Fruit fly (Drosophila melanogaster) whole organism, embryonic: ENCODE data around the gene CG1635.

Experiments used
- Adf1 ChIP-seq: fragments of 200-800 bp; sonication (Bioruptor generic); IDR thresholded peaks from 2 replicates; pipeline ENCODE4 v1.3.6; 2022; ENCODE audit warnings: missing biosample characterization, missing genetic modification characterization
- B-H2 ChIP-seq: fragments of 200-800 bp; sonication (Bioruptor generic); optimal IDR thresholded peaks from 2 replicates; lab custom pipeline; 2018; ENCODE audit warnings: missing biosample characterization, mild to moderate bottlenecking, missing genetic modification characterization
- C15 ChIP-seq: fragments of 200-800 bp; sonication (Bioruptor generic); IDR thresholded peaks from 3 replicates; pipeline ENCODE4 v1.3.6; 2022; ENCODE audit warnings: missing biosample characterization, missing genetic modification characterization
- CG10147 ChIP-seq: fragments of 200-800 bp; sonication (Bioruptor generic); optimal IDR thresholded peaks from 2 replicates; lab custom pipeline; 2019; ENCODE audit warnings: missing biosample characterization, mild to moderate bottlenecking, missing genetic modification characterization, moderate library complexity
- CG10431 ChIP-seq: fragments of 200-800 bp; sonication (Bioruptor generic); optimal IDR thresholded peaks from 3 replicates; lab custom pipeline; 2018; ENCODE audit warnings: missing biosample characterization, mild to moderate bottlenecking, missing genetic modification characterization
- CG10654 ChIP-seq: fragments of 200-800 bp; sonication (Bioruptor generic); optimal IDR thresholded peaks from 2 replicates; lab custom pipeline; 2016; ENCODE audit warnings: missing biosample characterization, missing genetic modification characterization
- CG10959 ChIP-seq: fragments of 200-800 bp; sonication (Bioruptor generic); IDR thresholded peaks from 2 replicates; pipeline ENCODE4 v1.3.6; 2022; ENCODE audit warnings: missing biosample characterization, missing genetic modification characterization
- CG11398 ChIP-seq: fragments of 200-800 bp; sonication (Bioruptor generic); optimal IDR thresholded peaks from 2 replicates; lab custom pipeline; 2016; ENCODE audit warnings: missing biosample characterization, missing genetic modification characterization
- CG11504 ChIP-seq: fragments of 200-800 bp; sonication (Bioruptor generic); optimal IDR thresholded peaks from 3 replicates; lab custom pipeline; 2019; ENCODE audit warnings: missing biosample characterization, mild to moderate bottlenecking, missing genetic modification characterization, moderate library complexity
- CG12236 ChIP-seq: fragments of 200-800 bp; sonication (Bioruptor generic); optimal IDR thresholded peaks from 2 replicates; lab custom pipeline; 2016; ENCODE audit warnings: missing biosample characterization, missing genetic modification characterization
- CG15269 ChIP-seq: fragments of 200-800 bp; sonication (Bioruptor generic); optimal IDR thresholded peaks from 2 replicates; lab custom pipeline; 2018; ENCODE audit warnings: missing biosample characterization, mild to moderate bottlenecking, missing genetic modification characterization, moderate library complexity
- CG1529 ChIP-seq: fragments of 200-800 bp; sonication (Bioruptor generic); optimal IDR thresholded peaks from 3 replicates; lab custom pipeline; 2018; ENCODE audit warnings: missing biosample characterization, missing genetic modification characterization
- CG17802 ChIP-seq: fragments of 200-800 bp; sonication (Bioruptor generic); optimal IDR thresholded peaks from 2 replicates; lab custom pipeline; 2018; ENCODE audit warnings: missing biosample characterization, mild to moderate bottlenecking, missing genetic modification characterization, moderate library complexity
- CG2199 ChIP-seq: fragments of 200-800 bp; sonication (Bioruptor generic); IDR thresholded peaks from 3 replicates; pipeline ENCODE4 v1.3.6; 2022; ENCODE audit warnings: missing biosample characterization, missing genetic modification characterization
- CG2202 ChIP-seq: fragments of 200-800 bp; sonication (Bioruptor generic); optimal IDR thresholded peaks from 2 replicates; lab custom pipeline; 2018; ENCODE audit warnings: missing biosample characterization, mild to moderate bottlenecking, missing genetic modification characterization
- CG3065 ChIP-seq: fragments of 200-800 bp; sonication (Bioruptor generic); optimal IDR thresholded peaks from 2 replicates; lab custom pipeline; 2016; ENCODE audit warnings: missing biosample characterization, missing genetic modification characterization
- CG31441 ChIP-seq: fragments of 200-800 bp; sonication (Bioruptor generic); IDR thresholded peaks from 2 replicates; pipeline ENCODE4 v1.3.6; 2022; ENCODE audit warnings: missing biosample characterization, missing genetic modification characterization
- CG42726 ChIP-seq: fragments of 200-800 bp; sonication (Bioruptor generic); IDR thresholded peaks from 2 replicates; pipeline ENCODE4 v1.3.6; 2022; ENCODE audit warnings: missing biosample characterization, missing genetic modification characterization; ENCODE audit not compliant: partially characterized antibody
- CG4360 ChIP-seq: fragments of 200-800 bp; sonication (Bioruptor generic); IDR thresholded peaks from 2 replicates; pipeline ENCODE4 v1.3.6; 2022; ENCODE audit warnings: missing biosample characterization, missing genetic modification characterization
- CG5245 ChIP-seq: fragments of 200-800 bp; sonication (Bioruptor generic); optimal IDR thresholded peaks from 3 replicates; lab custom pipeline; 2016; ENCODE audit warnings: missing biosample characterization, missing genetic modification characterization
- CG6654 ChIP-seq: fragments of 200-800 bp; sonication (Bioruptor generic); optimal IDR thresholded peaks from 2 replicates; lab custom pipeline; 2017; ENCODE audit warnings: missing biosample characterization, mild to moderate bottlenecking, missing genetic modification characterization
- CG9876 ChIP-seq: fragments of 200-800 bp; sonication (Bioruptor generic); optimal IDR thresholded peaks from 2 replicates; lab custom pipeline; 2016; ENCODE audit warnings: missing biosample characterization, missing genetic modification characterization
- CoRest ChIP-seq: fragments of 200-800 bp; sonication (Bioruptor generic); optimal IDR thresholded peaks from 3 replicates; lab custom pipeline; 2018; ENCODE audit warnings: missing biosample characterization, mild to moderate bottlenecking, missing genetic modification characterization, moderate library complexity
- E2f2 ChIP-seq: fragments of 200-800 bp; sonication (Bioruptor generic); IDR thresholded peaks from 2 replicates; pipeline ENCODE4 v1.3.6; 2022; ENCODE audit warnings: missing biosample characterization, missing genetic modification characterization
- Gug ChIP-seq: fragments of 200-800 bp; sonication (Bioruptor generic); IDR thresholded peaks from 4 replicates; pipeline ENCODE4 v1.3.6; 2022; ENCODE audit warnings: missing biosample characterization, missing genetic modification characterization
- HLH4C ChIP-seq: fragments of 200-800 bp; sonication (Bioruptor generic); IDR thresholded peaks from 3 replicates; pipeline ENCODE4 v1.3.6; 2022; ENCODE audit warnings: missing biosample characterization, missing genetic modification characterization; ENCODE audit not compliant: partially characterized antibody
- Hr39 ChIP-seq: fragments of >200 bp; optimal IDR thresholded peaks from 2 replicates; lab custom pipeline; 2017
- Lhr ChIP-seq: fragments of 200-800 bp; sonication (Bioruptor generic); optimal IDR thresholded peaks from 3 replicates; lab custom pipeline; 2017; ENCODE audit warnings: mild to moderate bottlenecking, missing biosample characterization, missing genetic modification reagents, missing genetic modification characterization
- Lpt ChIP-seq: fragments of >200 bp; optimal IDR thresholded peaks from 2 replicates; lab custom pipeline; 2018; ENCODE audit warnings: missing biosample characterization, missing genetic modification characterization
- MESR4 ChIP-seq: fragments of 200-800 bp; sonication (Bioruptor generic); optimal IDR thresholded peaks from 2 replicates; lab custom pipeline; 2018; ENCODE audit warnings: missing biosample characterization, mild to moderate bottlenecking, missing genetic modification characterization, moderate library complexity
- MTF-1 ChIP-seq: fragments of 200-800 bp; sonication (Bioruptor generic); optimal IDR thresholded peaks from 2 replicates; lab custom pipeline; 2018; ENCODE audit warnings: missing biosample characterization, mild to moderate bottlenecking, missing genetic modification characterization, borderline replicate concordance
- NC2β ChIP-seq: fragments of 200-800 bp; sonication (Bioruptor generic); optimal IDR thresholded peaks from 2 replicates; lab custom pipeline; 2016; ENCODE audit warnings: missing biosample characterization, missing genetic modification characterization
- Scr ChIP-seq: fragments of 200-800 bp; sonication (Bioruptor generic); IDR thresholded peaks from 2 replicates; pipeline ENCODE4 v1.3.6; 2022; ENCODE audit warnings: missing biosample characterization, missing genetic modification characterization; ENCODE audit not compliant: partially characterized antibody
- Stat92E ChIP-seq, 3 experiments: fragments of >200 bp in 2 of 3; fragments of 200-800 bp in 1 of 3; sonication (Bioruptor generic) in 1 of 3; optimal IDR thresholded peaks; 2 replicates each; lab custom pipeline; 2017 to 2019; ENCODE audit warnings: missing biosample characterization in 3 of 3, missing genetic modification characterization in 3 of 3, mild to moderate bottlenecking in 1 of 3, moderate library complexity in 1 of 3
- br ChIP-seq: fragments of >200 bp; optimal IDR thresholded peaks from 2 replicates; lab custom pipeline; 2017
- cad ChIP-seq: fragments of >200 bp; optimal IDR thresholded peaks from 2 replicates; lab custom pipeline; 2017; ENCODE audit warnings: missing biosample characterization, missing genetic modification characterization
- crol ChIP-seq: fragments of 200-800 bp; sonication (Bioruptor generic); IDR thresholded peaks from 2 replicates; pipeline ENCODE4 v1.3.6; 2022; ENCODE audit warnings: missing biosample characterization, missing genetic modification characterization
- dmrt11E ChIP-seq: fragments of 200-800 bp; sonication (Bioruptor generic); optimal IDR thresholded peaks from 3 replicates; lab custom pipeline; 2018; ENCODE audit warnings: missing biosample characterization, mild to moderate bottlenecking, missing genetic modification characterization, moderate library complexity
- gro ChIP-seq: fragments of 200-800 bp; sonication (Bioruptor generic); optimal IDR thresholded peaks from 2 replicates; lab custom pipeline; 2016; ENCODE audit warnings: missing biosample characterization, missing genetic modification characterization
- inv ChIP-seq: fragments of 200-800 bp; sonication (Bioruptor generic); IDR thresholded peaks from 2 replicates; pipeline ENCODE4 v1.3.6; 2022; ENCODE audit warnings: missing biosample characterization, missing genetic modification characterization; ENCODE audit not compliant: partially characterized antibody
- knrl ChIP-seq: fragments of 200-800 bp; sonication (Bioruptor generic); IDR thresholded peaks from 3 replicates; pipeline ENCODE4 v1.3.6; 2022; ENCODE audit warnings: missing biosample characterization, missing genetic modification characterization; ENCODE audit not compliant: partially characterized antibody
- lab ChIP-seq: fragments of 200-800 bp; sonication (Bioruptor generic); optimal IDR thresholded peaks from 3 replicates; lab custom pipeline; 2017; ENCODE audit warnings: missing biosample characterization, missing genetic modification characterization, mild to moderate bottlenecking, moderate library complexity, missing genetic modification reagents
- lmd ChIP-seq: fragments of 200-800 bp; sonication (Bioruptor generic); IDR thresholded peaks from 2 replicates; pipeline ENCODE4 v1.3.6; 2022; ENCODE audit warnings: missing biosample characterization, missing genetic modification characterization
- nerfin-2 ChIP-seq: fragments of 200-800 bp; sonication (Bioruptor generic); IDR thresholded peaks from 2 replicates; pipeline ENCODE4 v1.3.6; 2022; ENCODE audit warnings: missing biosample characterization, missing genetic modification characterization; ENCODE audit not compliant: partially characterized antibody
- pfk ChIP-seq: fragments of 200-800 bp; sonication (Bioruptor generic); optimal IDR thresholded peaks from 2 replicates; lab custom pipeline; 2018; ENCODE audit warnings: missing biosample characterization, mild to moderate bottlenecking, missing genetic modification characterization, moderate library complexity
- run ChIP-seq: fragments of 200-800 bp; sonication (Bioruptor generic); optimal IDR thresholded peaks from 3 replicates; lab custom pipeline; 2018; ENCODE audit warnings: missing biosample characterization, mild to moderate bottlenecking, missing genetic modification characterization
- toy ChIP-seq: fragments of 200-800 bp; sonication (Bioruptor generic); IDR thresholded peaks from 2 replicates; pipeline ENCODE4 v1.3.6; 2022; ENCODE audit warnings: missing biosample characterization, missing genetic modification characterization
- wek ChIP-seq: fragments of 200-800 bp; sonication (Bioruptor generic); optimal IDR thresholded peaks from 3 replicates; lab custom pipeline; 2018; ENCODE audit warnings: missing biosample characterization, mild to moderate bottlenecking, missing genetic modification characterization, moderate library complexity
- zen2 ChIP-seq: fragments of 200-800 bp; sonication (Bioruptor generic); IDR thresholded peaks from 3 replicates; pipeline ENCODE4 v1.3.6; 2022; ENCODE audit warnings: missing biosample characterization, missing genetic modification characterization; ENCODE audit not compliant: partially characterized antibody
- zfh2 ChIP-seq: fragments of 200-800 bp; sonication (Bioruptor generic); optimal IDR thresholded peaks from 2 replicates; lab custom pipeline; 2016; ENCODE audit warnings: missing biosample characterization, missing genetic modification characterization

Gene CG1635

DNA sequence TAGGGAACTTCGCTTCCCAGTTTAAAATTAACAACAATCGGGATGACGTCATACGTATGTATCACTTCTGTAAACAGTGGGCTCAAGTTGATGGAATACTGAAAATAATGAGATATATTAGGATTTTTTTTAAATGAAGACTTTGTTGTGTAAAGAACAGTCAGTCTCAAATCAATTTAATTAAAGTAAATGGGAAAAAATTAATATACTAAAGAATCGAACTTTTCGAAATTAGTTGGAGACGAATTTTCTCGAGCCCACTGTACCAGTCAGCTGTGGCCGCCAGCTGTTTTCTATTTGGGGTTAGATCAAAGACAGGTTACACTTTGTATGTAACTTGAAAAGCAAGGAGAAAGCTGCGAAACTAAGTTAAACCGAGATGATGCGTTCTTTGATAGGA, at the start of gene CG1635 (continued):
- peak; percentile 96 for TF ChIP-seq Gug (GFP tag; lab: Robert Waterston, UW)
- peak; percentile 82 for TF ChIP-seq pfk (GFP tag; lab: Kevin White, UChicago)
- peak; percentile 99 for TF ChIP-seq CG2199
- peak; percentile 92 for TF ChIP-seq MESR4 (GFP tag; lab: Kevin White, UChicago)
- TF ChIP-seq zfh2 (GFP tag; lab: Kevin White, UChicago), result peak; percentile 98
- peak; percentile 55; the same call in 1 of the 2 replicates for TF ChIP-seq CG42726
- peak; percentile 98 for TF ChIP-seq CG10654 (GFP tag; lab: Kevin White, UChicago)
- peak; percentile 100 for TF ChIP-seq lab
- no peak for TF ChIP-seq Lpt (GFP tag; lab: Kevin White, UChicago)
- TF ChIP-seq CG5245 (GFP tag; lab: Kevin White, UChicago), result peak; percentile 97
- TF ChIP-seq CG9876 (GFP tag; lab: Kevin White, UChicago), result peak; percentile 88
- peak; percentile 55 for TF ChIP-seq knrl (GFP tag; lab: Robert Waterston, UW)
- TF ChIP-seq B-H2, result peak; percentile 100
- TF ChIP-seq toy, result peak; percentile 98
- TF ChIP-seq dmrt11E (tag; lab: Kevin White, UChicago), result peak; percentile 99
- TF ChIP-seq inv (GFP tag; lab: Robert Waterston, UW), result peak; percentile 56
- TF ChIP-seq CoRest, result peak; percentile 100
- no peak for TF ChIP-seq Hr39 (lab: Kevin White, UChicago)
- TF ChIP-seq CG3065 (GFP tag; lab: Kevin White, UChicago), result peak; percentile 95
- peak; percentile 97 for TF ChIP-seq NC2β (GFP tag; lab: Kevin White, UChicago)
- peak; percentile 98 for TF ChIP-seq CG11504 (tag; lab: Kevin White, UChicago)
- TF ChIP-seq CG1529, result peak; percentile 99
- TF ChIP-seq CG10431 (GFP tag; lab: Kevin White, UChicago), result peak; percentile 98
- peak; percentile 98 for TF ChIP-seq CG11398 (GFP tag; lab: Kevin White, UChicago)
- peak; percentile 74 for TF ChIP-seq nerfin-2 (GFP tag; lab: Robert Waterston, UW)
- peak; percentile 95 for TF ChIP-seq wek
- TF ChIP-seq CG12236 (GFP tag; lab: Kevin White, UChicago), result peak; percentile 94
- peak; percentile 85 for TF ChIP-seq crol
- peak; percentile 100 for TF ChIP-seq CG15269 (tag; lab: Kevin White, UChicago)
- TF ChIP-seq HLH4C (GFP tag; lab: Robert Waterston, UW), result peak; percentile 32; the same call in 2 of the 3 replicates
- no peak for TF ChIP-seq br (lab: Kevin White, UChicago)
- TF ChIP-seq CG2202, result peak; percentile 99
- peak; percentile 99 for TF ChIP-seq C15 (GFP tag; lab: Robert Waterston, UW)
- peak; percentile 99 for TF ChIP-seq run (tag; lab: Kevin White, UChicago)
- peak; percentile 99 for TF ChIP-seq MTF-1 (GFP tag; lab: Kevin White, UChicago)
- no peak for TF ChIP-seq zen2
- peak; percentile 96 for TF ChIP-seq CG10959
- peak; percentile 93 for TF ChIP-seq CG6654 (GFP tag; lab: Kevin White, UChicago)
- TF ChIP-seq Scr (GFP tag; lab: Robert Waterston, UW), result peak; percentile 64
- peak; percentile 92 for TF ChIP-seq CG17802 (tag; lab: Kevin White, UChicago)
- peak; percentile 99 for TF ChIP-seq lmd
- TF ChIP-seq cad, result no peak
- TF ChIP-seq Adf1 (GFP tag; lab: Robert Waterston, UW), result peak; percentile 92
- TF ChIP-seq CG4360 (GFP tag; lab: Robert Waterston, UW), result peak; percentile 92
- peak in 1 of 3 experiments; percentile 90 for TF ChIP-seq Stat92E (GFP tag; optimal IDR thresholded peaks at IDR 0.05; lab: Kevin White, UChicago)
- peak; percentile 97 for TF ChIP-seq Lhr (GFP tag; lab: Kevin White, UChicago)
- TF ChIP-seq CG10147, result peak; percentile 100
- peak; percentile 99 for TF ChIP-seq gro (GFP tag; lab: Kevin White, UChicago)
- peak; percentile 100 for TF ChIP-seq CG31441 (GFP tag; lab: Robert Waterston, UW)
- TF ChIP-seq E2f2 (GFP tag; lab: Robert Waterston, UW), result peak; percentile 92
